Fruit fly (Drosophila melanogaster) Kc167 (cell line): ENCODE measurements around the gene BtbVII.

Experiments
- Myc ChIP-seq: fragments of >200 bp; optimal IDR thresholded peaks from 2 replicates; lab custom pipeline; 2017; ENCODE audit warnings: missing external identifiers
- Sin3A ChIP-seq: fragments of >200 bp; optimal IDR thresholded peaks from 2 replicates; lab custom pipeline; 2018; ENCODE audit warnings: missing external identifiers
- insv ChIP-seq: fragments of >200 bp; optimal IDR thresholded peaks from 3 replicates; lab custom pipeline; 2018; ENCODE audit warnings: missing external identifiers
- psq ChIP-seq: fragments of >200 bp; optimal IDR thresholded peaks from 2 replicates; lab custom pipeline; 2017; ENCODE audit warnings: missing external identifiers
- ttk ChIP-seq: sonication (Bioruptor generic); optimal IDR thresholded peaks from 2 replicates; lab custom pipeline; 2017; ENCODE audit warnings: missing external identifiers

DNA sequence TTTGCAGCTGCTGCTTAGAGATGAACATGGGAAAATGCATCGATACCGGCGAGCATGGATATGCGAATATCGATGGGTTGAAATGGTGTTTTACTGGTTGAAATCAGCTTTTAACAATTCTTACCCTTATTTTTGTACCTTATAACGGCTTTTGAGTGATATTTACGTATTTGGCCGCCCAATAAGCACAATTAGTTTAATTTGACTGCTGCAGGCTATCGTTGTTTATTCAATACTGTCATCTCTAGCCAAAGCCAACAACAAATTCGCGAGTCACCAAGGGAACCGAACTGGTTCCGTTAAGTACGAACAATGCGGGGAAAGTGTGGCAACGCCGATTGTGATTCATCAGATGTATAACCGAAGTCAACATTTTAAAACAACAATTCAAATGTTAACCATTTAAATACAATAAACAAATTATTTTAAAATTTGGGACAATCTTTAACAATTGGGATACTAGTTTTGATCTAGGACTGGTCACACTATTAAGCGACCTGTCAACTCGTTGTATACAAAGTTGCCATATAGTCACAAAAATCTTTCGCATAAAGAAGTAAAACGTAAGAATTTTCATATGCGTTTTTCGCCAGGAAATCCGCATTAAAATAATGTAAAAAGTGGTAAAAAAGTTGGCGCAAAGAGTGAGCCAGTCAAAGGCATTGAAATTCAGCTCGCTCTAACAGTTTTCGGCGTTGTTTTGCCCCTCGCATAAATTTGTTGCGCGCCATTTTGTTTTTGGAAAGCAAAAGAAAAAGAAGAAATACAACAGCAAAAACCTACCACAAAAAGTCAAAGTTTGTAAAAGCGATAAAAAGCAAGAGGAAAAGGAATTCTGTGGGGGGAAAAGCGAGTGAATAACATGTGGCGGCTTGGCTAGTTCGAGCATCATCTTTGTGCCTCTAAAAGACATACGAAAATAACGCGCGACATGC is at the start of gene BtbVII, which contains the start of gene Usp5:
- TF ChIP-seq Myc, result no peak
- no peak for TF ChIP-seq Sin3A (lab: Kevin White, UChicago)
- TF ChIP-seq psq (lab: Kevin White, UChicago), result no peak
- TF ChIP-seq ttk (lab: Kevin White, UChicago), result no peak
- no peak for TF ChIP-seq insv (lab: Kevin White, UChicago)
